Worm (Caenorhabditis elegans) whole organism, young adult: ENCODE data around the gene F56D2.3.

Experiments
- B0019.2 ChIP-seq: fragments of 200-800 bp; sonication (Bioruptor generic); conservative IDR thresholded peaks from 2 replicates; pipeline ENCODE4 v1.3.6; 2022; ENCODE audit warnings: missing genetic modification reagents, missing genetic modification characterization, missing compliant biosample characterization
- B0261.1 ChIP-seq: sonication (generic microtip); optimal IDR thresholded peaks from 2 replicates; lab custom pipeline; 2016; ENCODE audit warnings: mild to moderate bottlenecking, missing genetic modification characterization, moderate library complexity, missing compliant biosample characterization
- C17E4.6 ChIP-seq: fragments of 200-800 bp; sonication (Bioruptor generic); IDR thresholded peaks from 2 replicates; pipeline ENCODE4 v1.3.6; 2022; ENCODE audit warnings: missing genetic modification reagents, missing genetic modification characterization, missing compliant biosample characterization
- F22D6.2 ChIP-seq: sonication (generic microtip); optimal IDR thresholded peaks from 2 replicates; lab custom pipeline; 2016; ENCODE audit warnings: mild to moderate bottlenecking, missing genetic modification characterization, missing compliant biosample characterization
- F23B12.7 ChIP-seq: sonication (generic microtip); optimal IDR thresholded peaks from 2 replicates; lab custom pipeline; 2017; ENCODE audit warnings: missing genetic modification characterization, mild to moderate bottlenecking, missing compliant biosample characterization, antibody characterized with exemption, moderate library complexity; ENCODE audit not compliant: insufficient read depth
- F37B4.10 ChIP-seq: fragments of 200-800 bp; sonication (Bioruptor generic); IDR thresholded peaks from 2 replicates; pipeline ENCODE4 v1.3.6; 2022; ENCODE audit warnings: missing genetic modification characterization, missing compliant biosample characterization
- F39B2.1 ChIP-seq: fragments of 200-800 bp; sonication (Bioruptor generic); IDR thresholded peaks from 2 replicates; pipeline ENCODE4 v1.3.6; 2022; ENCODE audit warnings: missing genetic modification reagents, missing genetic modification characterization, missing compliant biosample characterization
- F49E8.2 ChIP-seq: sonication (generic microtip); optimal IDR thresholded peaks from 3 replicates; lab custom pipeline; 2017; ENCODE audit warnings: missing genetic modification characterization, mild to moderate bottlenecking, missing compliant biosample characterization, antibody characterized with exemption, moderate library complexity; ENCODE audit not compliant: insufficient read depth
- F52B5.7 ChIP-seq: sonication (generic microtip); optimal IDR thresholded peaks from 2 replicates; lab custom pipeline; 2016; ENCODE audit warnings: mild to moderate bottlenecking, missing genetic modification characterization, missing compliant biosample characterization
- F57A8.1 ChIP-seq: fragments of 200-800 bp; sonication (Bioruptor generic); optimal IDR thresholded peaks from 2 replicates; lab custom pipeline; 2018; ENCODE audit warnings: mild to moderate bottlenecking, missing genetic modification characterization, moderate library complexity, missing compliant biosample characterization
- K12H6.12 ChIP-seq: fragments of 200-800 bp; sonication (Bioruptor generic); optimal IDR thresholded peaks from 2 replicates; lab custom pipeline; 2018; ENCODE audit warnings: mild to moderate bottlenecking, missing genetic modification characterization, missing compliant biosample characterization
- T07F8.4 ChIP-seq: sonication (generic microtip); optimal IDR thresholded peaks from 2 replicates; lab custom pipeline; 2016; ENCODE audit warnings: mild to moderate bottlenecking, missing genetic modification characterization, moderate library complexity, missing compliant biosample characterization
- Y53F4B.3 ChIP-seq: fragments of 200-800 bp; sonication (Bioruptor generic); IDR thresholded peaks from 2 replicates; pipeline ENCODE4 v1.3.6; 2022; ENCODE audit warnings: missing genetic modification reagents, missing genetic modification characterization, missing compliant biosample characterization
- Y56A3A.18 ChIP-seq: fragments of 200-800 bp; sonication (Bioruptor generic); IDR thresholded peaks from 2 replicates; pipeline ENCODE4 v1.3.6; 2022; ENCODE audit warnings: missing genetic modification reagents, missing genetic modification characterization, missing compliant biosample characterization
- Y95B8A.8 ChIP-seq: fragments of 200-800 bp; sonication (Bioruptor generic); IDR thresholded peaks from 2 replicates; pipeline ENCODE4 v1.3.6; 2022; ENCODE audit warnings: missing genetic modification reagents, missing genetic modification characterization, missing compliant biosample characterization
- akir-1 ChIP-seq: fragments of 200-800 bp; sonication (Bioruptor generic); optimal IDR thresholded peaks from 2 replicates; lab custom pipeline; 2018; ENCODE audit warnings: mild to moderate bottlenecking, missing genetic modification characterization, moderate library complexity, missing compliant biosample characterization
- attf-3 ChIP-seq: fragments of 200-800 bp; sonication (Bioruptor generic); conservative IDR thresholded peaks from 2 replicates; pipeline ENCODE4 v1.3.6; 2022; ENCODE audit warnings: missing genetic modification reagents, missing genetic modification characterization, missing compliant biosample characterization
- attf-6 ChIP-seq: fragments of 200-800 bp; sonication (Bioruptor generic); IDR thresholded peaks from 2 replicates; pipeline ENCODE4 v1.3.6; 2022; ENCODE audit warnings: missing genetic modification reagents, missing genetic modification characterization, missing compliant biosample characterization
- bed-1 ChIP-seq: fragments of 200-800 bp; sonication (Bioruptor generic); IDR thresholded peaks from 2 replicates; pipeline ENCODE4 v1.3.6; 2022; ENCODE audit warnings: missing genetic modification reagents, missing genetic modification characterization, missing compliant biosample characterization
- bed-2 ChIP-seq: fragments of 200-800 bp; sonication (Bioruptor generic); IDR thresholded peaks from 2 replicates; pipeline ENCODE4 v1.3.6; 2022; ENCODE audit warnings: missing genetic modification reagents, missing genetic modification characterization, missing compliant biosample characterization
- ccch-3 ChIP-seq: fragments of 200-800 bp; sonication (Bioruptor generic); optimal IDR thresholded peaks from 2 replicates; lab custom pipeline; 2018; ENCODE audit warnings: mild to moderate bottlenecking, missing genetic modification characterization, missing compliant biosample characterization
- cebp-2 ChIP-seq: fragments of 200-800 bp; sonication (Bioruptor generic); IDR thresholded peaks from 2 replicates; pipeline ENCODE4 v1.3.6; 2022; ENCODE audit warnings: missing genetic modification characterization, missing compliant biosample characterization
- ceh-79 ChIP-seq: sonication (generic microtip); optimal IDR thresholded peaks from 2 replicates; lab custom pipeline; 2017; ENCODE audit warnings: mild to moderate bottlenecking, missing genetic modification characterization, missing compliant biosample characterization
- die-1 ChIP-seq: sonication (generic microtip); optimal IDR thresholded peaks from 2 replicates; lab custom pipeline; 2016; ENCODE audit warnings: missing genotype, mild to moderate bottlenecking, missing genetic modification characterization, missing compliant biosample characterization
- dox-1 ChIP-seq: fragments of 200-800 bp; sonication (Bioruptor generic); IDR thresholded peaks from 2 replicates; pipeline ENCODE4 v1.3.6; 2022; ENCODE audit warnings: missing genetic modification reagents, missing genetic modification characterization, missing compliant biosample characterization
- dpl-1 ChIP-seq: fragments of 150-350 bp; optimal IDR thresholded peaks from 2 replicates; lab custom pipeline; 2014; ENCODE audit warnings: missing biosample characterization, missing genetic modification reagents, missing genetic modification characterization
- efl-1 ChIP-seq: fragments of 150-350 bp; optimal IDR thresholded peaks from 2 replicates; lab custom pipeline; 2014; ENCODE audit warnings: missing biosample characterization, missing genetic modification reagents, missing genetic modification characterization
- ets-4 ChIP-seq: fragments of 200-800 bp; sonication (Bioruptor generic); optimal IDR thresholded peaks from 2 replicates; lab custom pipeline; 2018; ENCODE audit warnings: mild to moderate bottlenecking, missing genetic modification characterization, missing compliant biosample characterization
- gei-17 ChIP-seq: fragments of 200-800 bp; sonication (Bioruptor generic); optimal IDR thresholded peaks from 2 replicates; lab custom pipeline; 2018; ENCODE audit warnings: mild to moderate bottlenecking, missing genetic modification characterization, missing compliant biosample characterization
- him-1 ChIP-seq: sonication (generic microtip); optimal IDR thresholded peaks from 2 replicates; lab custom pipeline; 2016; ENCODE audit warnings: missing genotype, missing genetic modification reagents, missing genetic modification characterization, missing compliant biosample characterization
- hmg-20 ChIP-seq: fragments of 200-800 bp; sonication (Bioruptor generic); IDR thresholded peaks from 2 replicates; pipeline ENCODE4 v1.3.6; 2022; ENCODE audit warnings: missing genetic modification reagents, missing genetic modification characterization, missing compliant biosample characterization
- hrde-1 ChIP-seq: sonication (generic microtip); optimal IDR thresholded peaks from 2 replicates; lab custom pipeline; 2016; ENCODE audit warnings: missing genetic modification characterization, mild to moderate bottlenecking, missing compliant biosample characterization, moderate library complexity, missing genotype, missing genetic modification reagents, borderline replicate concordance
- lag-1 ChIP-seq: fragments of 200-800 bp; sonication (Bioruptor generic); IDR thresholded peaks from 2 replicates; pipeline ENCODE4 v1.3.6; 2022; ENCODE audit warnings: missing genetic modification reagents, missing genetic modification characterization, missing compliant biosample characterization
- let-526 ChIP-seq: fragments of 200-800 bp; sonication (Bioruptor generic); IDR thresholded peaks from 2 replicates; pipeline ENCODE4 v1.3.6; 2022; ENCODE audit warnings: missing genetic modification reagents, missing genetic modification characterization, missing compliant biosample characterization
- let-607 ChIP-seq, 2 experiments: fragments of 200-800 bp in 1 of 2; sonication (Bioruptor generic) in 1 of 2; sonication (generic microtip) in 1 of 2; optimal IDR thresholded peaks; 2 replicates each; lab custom pipeline; 2016 to 2018; ENCODE audit warnings: mild to moderate bottlenecking in 2 of 2, missing compliant biosample characterization in 2 of 2, missing genetic modification characterization in 2 of 2, moderate library complexity in 2 of 2, missing genotype in 1 of 2
- lin-40 ChIP-seq: sonication (generic microtip); optimal IDR thresholded peaks from 2 replicates; lab custom pipeline; 2016; ENCODE audit warnings: missing genetic modification characterization, mild to moderate bottlenecking, missing compliant biosample characterization, missing genotype, missing genetic modification reagents
- lsl-1 ChIP-seq: fragments of 200-800 bp; sonication (Bioruptor generic); optimal IDR thresholded peaks from 2 replicates; lab custom pipeline; 2018; ENCODE audit warnings: mild to moderate bottlenecking, missing genetic modification characterization, moderate library complexity, missing compliant biosample characterization
- madf-3 ChIP-seq: fragments of 200-800 bp; sonication (Bioruptor generic); IDR thresholded peaks from 2 replicates; pipeline ENCODE4 v1.3.6; 2022; ENCODE audit warnings: missing genetic modification reagents, missing genetic modification characterization, missing compliant biosample characterization
- madf-6 ChIP-seq: fragments of 200-800 bp; sonication (Bioruptor generic); IDR thresholded peaks from 2 replicates; pipeline ENCODE4 v1.3.6; 2022; ENCODE audit warnings: missing genetic modification reagents, missing genetic modification characterization, missing compliant biosample characterization
- mes-4 ChIP-seq: sonication (generic microtip); optimal IDR thresholded peaks from 2 replicates; lab custom pipeline; 2016; ENCODE audit warnings: missing genotype, missing genetic modification characterization, missing compliant biosample characterization
- mxl-1 ChIP-seq: sonication (generic microtip); optimal IDR thresholded peaks from 2 replicates; lab custom pipeline; 2016; ENCODE audit warnings: missing genetic modification characterization, missing compliant biosample characterization
- nfya-1 ChIP-seq: sonication (generic microtip); optimal IDR thresholded peaks from 2 replicates; lab custom pipeline; 2017; ENCODE audit warnings: antibody characterized with exemption, missing compliant biosample characterization, missing genetic modification characterization, borderline replicate concordance; ENCODE audit not compliant: insufficient read depth
- nfyb-1 ChIP-seq: fragments of 200-800 bp; sonication (Bioruptor generic); IDR thresholded peaks from 2 replicates; pipeline ENCODE4 v1.3.6; 2022; ENCODE audit warnings: missing genetic modification reagents, missing genetic modification characterization, missing compliant biosample characterization
- repo-1 ChIP-seq: sonication (generic microtip); optimal IDR thresholded peaks from 2 replicates; lab custom pipeline; 2017; ENCODE audit warnings: mild to moderate bottlenecking, missing genetic modification characterization, missing compliant biosample characterization
- tbp1 ChIP-seq: fragments of 200-800 bp; sonication (Bioruptor generic); optimal IDR thresholded peaks from 2 replicates; lab custom pipeline; 2018; ENCODE audit warnings: mild to moderate bottlenecking, missing genetic modification characterization, missing compliant biosample characterization
- zim-3 ChIP-seq: sonication (generic microtip); optimal IDR thresholded peaks from 2 replicates; lab custom pipeline; 2017; ENCODE audit warnings: mild to moderate bottlenecking, missing genetic modification characterization, moderate library complexity, missing compliant biosample characterization
- ztf-28 ChIP-seq: fragments of 200-800 bp; sonication (Bioruptor generic); IDR thresholded peaks from 2 replicates; pipeline ENCODE4 v1.3.6; 2022; ENCODE audit warnings: missing genetic modification reagents, missing genetic modification characterization, missing compliant biosample characterization
- ztf-6 ChIP-seq: fragments of 200-800 bp; sonication (Bioruptor generic); IDR thresholded peaks from 2 replicates; pipeline ENCODE4 v1.3.6; 2022; ENCODE audit warnings: missing genetic modification reagents, missing genetic modification characterization, missing compliant biosample characterization

Gene F56D2.3

DNA sequence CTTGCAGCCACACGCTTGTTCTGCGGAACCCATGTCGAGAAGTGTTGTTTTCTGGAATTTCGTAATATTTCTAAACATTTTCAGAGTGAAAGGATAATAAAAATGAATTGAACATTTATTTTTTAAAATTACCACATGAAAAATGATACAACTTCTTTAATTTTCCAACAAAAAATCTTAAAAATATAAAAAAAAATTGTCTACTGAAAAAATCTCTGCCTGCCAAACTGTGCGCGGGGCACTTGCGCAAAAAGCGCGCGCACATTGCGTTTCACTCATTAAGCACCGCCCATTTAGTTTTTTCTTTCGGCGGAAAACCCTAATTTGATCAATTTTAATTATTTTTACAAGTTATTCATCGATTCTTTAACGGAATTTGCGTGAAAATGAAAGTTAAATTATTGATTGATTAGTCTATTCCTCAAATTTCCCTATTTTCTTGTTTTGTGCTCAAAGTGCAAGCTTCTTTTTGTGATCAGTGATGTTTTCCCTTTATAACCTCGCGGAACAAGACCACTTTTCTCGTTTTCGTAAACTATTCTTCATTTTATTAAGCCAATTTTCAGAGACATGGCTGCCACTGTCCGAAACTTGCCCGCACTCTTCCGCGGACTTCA lies 29.8 kb upstream of the F56D2.3 start, which contains the start of the genes nmad-1 and hach-1 (continued):
- TF ChIP-seq F57A8.1 (GFP tag; lab: Kevin White, UChicago) (no peak), repo-1 (tag; lab: Kevin White, UChicago) (no peak), lsl-1 (GFP tag; lab: Kevin White, UChicago) (peak; percentile 58), nfya-1 (tag; lab: Kevin White, UChicago) (no peak), tbp1 (peak; percentile 58), F49E8.2 (no peak), zim-3 (tag; lab: Kevin White, UChicago) (no peak), Y53F4B.3 (GFP tag; lab: Robert Waterston, UW) (no peak), efl-1 (GFP tag; lab: Kevin White, UChicago) (peak; percentile 36), attf-6 (no peak), ceh-79 (no peak), bed-1 (no peak), die-1 (tag; lab: Kevin White, UChicago) (peak; percentile 55), dox-1 (GFP tag; lab: Robert Waterston, UW) (peak; percentile 85), B0261.1 (tag; lab: Kevin White, UChicago) (no peak), him-1 (peak; percentile 5), mes-4 (tag; lab: Kevin White, UChicago) (no peak), F52B5.7 (tag; lab: Kevin White, UChicago) (peak; percentile 19), cebp-2 (GFP tag; lab: Robert Waterston, UW) (no peak), ztf-28 (GFP tag; lab: Robert Waterston, UW) (no peak), hmg-20 (GFP tag; lab: Robert Waterston, UW) (no peak), gei-17 (GFP tag; lab: Kevin White, UChicago) (no peak), nfyb-1 (GFP tag; lab: Robert Waterston, UW) (peak; percentile 77; the same call in 1 of the 2 replicates), akir-1 (GFP tag; lab: Kevin White, UChicago) (no peak), mxl-1 (tag; lab: Kevin White, UChicago) (no peak), B0019.2 (GFP tag; lab: Robert Waterston, UW) (no peak), madf-3 (GFP tag; lab: Robert Waterston, UW) (no peak), Y95B8A.8 (GFP tag; lab: Robert Waterston, UW) (no peak), let-526 (GFP tag; lab: Robert Waterston, UW) (no peak), F39B2.1 (GFP tag; lab: Robert Waterston, UW) (no peak), F23B12.7 (peak; percentile 72), Y56A3A.18 (GFP tag; lab: Robert Waterston, UW) (no peak), ccch-3 (GFP tag; lab: Kevin White, UChicago) (no peak), K12H6.12 (tag; lab: Kevin White, UChicago) (no peak), C17E4.6 (no peak), dpl-1 (no peak), attf-3 (GFP tag; lab: Robert Waterston, UW) (peak; percentile 53; the same call in 1 of the 2 replicates), hrde-1 (no peak), ets-4 (GFP tag; lab: Kevin White, UChicago) (no peak), lin-40 (peak; percentile 77), bed-2 (no peak), let-607 (tag; optimal IDR thresholded peaks at IDR 0.05; lab: Kevin White, UChicago) (peak; percentile 14 to 58), T07F8.4 (tag; lab: Kevin White, UChicago) (no peak), F22D6.2 (tag; lab: Kevin White, UChicago) (peak; percentile 6), ztf-6 (GFP tag; lab: Robert Waterston, UW) (no peak), lag-1 (GFP tag; lab: Robert Waterston, UW) (no peak), madf-6 (GFP tag; lab: Robert Waterston, UW) (peak; percentile 89), F37B4.10 (GFP tag; lab: Robert Waterston, UW) (no peak)
